Worm (Caenorhabditis elegans) whole organism, young adult: ENCODE measurements around the gene str-48.
A peak's percentile ranks its signal among the peaks of the same experiment; 100 is the strongest.

ENCODE experiments used
- B0019.2 ChIP-seq: fragments of 200-800 bp; sonication (Bioruptor generic); conservative IDR thresholded peaks from 2 replicates; pipeline ENCODE4 v1.3.6; 2022; ENCODE audit warnings: missing genetic modification reagents, missing genetic modification characterization, missing compliant biosample characterization
- B0035.1 ChIP-seq: sonication (generic microtip); optimal IDR thresholded peaks from 2 replicates; lab custom pipeline; 2016; ENCODE audit warnings: missing genetic modification characterization, mild to moderate bottlenecking, missing compliant biosample characterization, missing genotype, missing genetic modification reagents
- B0336.3 ChIP-seq: fragments of 200-800 bp; sonication (Bioruptor generic); IDR thresholded peaks from 2 replicates; pipeline ENCODE4 v1.3.6; 2022; ENCODE audit warnings: missing genetic modification characterization, missing compliant biosample characterization
- D2030.7 ChIP-seq: fragments of 200-800 bp; sonication (Bioruptor generic); IDR thresholded peaks from 2 replicates; pipeline ENCODE4 v1.3.6; 2022; ENCODE audit warnings: missing genetic modification reagents, missing genetic modification characterization, missing compliant biosample characterization
- F23B12.7 ChIP-seq: sonication (generic microtip); optimal IDR thresholded peaks from 2 replicates; lab custom pipeline; 2017; ENCODE audit warnings: missing genetic modification characterization, mild to moderate bottlenecking, missing compliant biosample characterization, antibody characterized with exemption, moderate library complexity; ENCODE audit not compliant: insufficient read depth
- F39B2.1 ChIP-seq: fragments of 200-800 bp; sonication (Bioruptor generic); IDR thresholded peaks from 2 replicates; pipeline ENCODE4 v1.3.6; 2022; ENCODE audit warnings: missing genetic modification reagents, missing genetic modification characterization, missing compliant biosample characterization
- F49E8.2 ChIP-seq: sonication (generic microtip); optimal IDR thresholded peaks from 3 replicates; lab custom pipeline; 2017; ENCODE audit warnings: missing genetic modification characterization, mild to moderate bottlenecking, missing compliant biosample characterization, antibody characterized with exemption, moderate library complexity; ENCODE audit not compliant: insufficient read depth
- F52B5.7 ChIP-seq: sonication (generic microtip); optimal IDR thresholded peaks from 2 replicates; lab custom pipeline; 2016; ENCODE audit warnings: mild to moderate bottlenecking, missing genetic modification characterization, missing compliant biosample characterization
- F55B11.4 ChIP-seq: sonication (generic microtip); optimal IDR thresholded peaks from 2 replicates; lab custom pipeline; 2016; ENCODE audit warnings: missing compliant biosample characterization, missing genetic modification characterization, borderline replicate concordance; ENCODE audit not compliant: insufficient read depth
- F57A8.1 ChIP-seq: fragments of 200-800 bp; sonication (Bioruptor generic); optimal IDR thresholded peaks from 2 replicates; lab custom pipeline; 2018; ENCODE audit warnings: mild to moderate bottlenecking, missing genetic modification characterization, moderate library complexity, missing compliant biosample characterization
- K11D2.4 ChIP-seq: fragments of 200-800 bp; sonication (Bioruptor generic); IDR thresholded peaks from 2 replicates; pipeline ENCODE4 v1.3.6; 2022; ENCODE audit warnings: missing genetic modification reagents, missing genetic modification characterization, missing compliant biosample characterization
- Y53F4B.3 ChIP-seq: fragments of 200-800 bp; sonication (Bioruptor generic); IDR thresholded peaks from 2 replicates; pipeline ENCODE4 v1.3.6; 2022; ENCODE audit warnings: missing genetic modification reagents, missing genetic modification characterization, missing compliant biosample characterization
- Y56A3A.18 ChIP-seq: fragments of 200-800 bp; sonication (Bioruptor generic); IDR thresholded peaks from 2 replicates; pipeline ENCODE4 v1.3.6; 2022; ENCODE audit warnings: missing genetic modification reagents, missing genetic modification characterization, missing compliant biosample characterization
- Y67H2A.10 ChIP-seq: fragments of 200-800 bp; sonication (Bioruptor generic); conservative IDR thresholded peaks from 2 replicates; pipeline ENCODE4 v1.3.6; 2022; ENCODE audit warnings: missing genetic modification reagents, missing genetic modification characterization, missing compliant biosample characterization
- ZK185.1 ChIP-seq: sonication (generic microtip); optimal IDR thresholded peaks from 2 replicates; lab custom pipeline; 2016; ENCODE audit warnings: mild to moderate bottlenecking, missing genetic modification characterization, missing compliant biosample characterization; ENCODE audit not compliant: poor library complexity, severe bottlenecking
- akir-1 ChIP-seq: fragments of 200-800 bp; sonication (Bioruptor generic); optimal IDR thresholded peaks from 2 replicates; lab custom pipeline; 2018; ENCODE audit warnings: mild to moderate bottlenecking, missing genetic modification characterization, moderate library complexity, missing compliant biosample characterization
- atf-7 ChIP-seq: sonication (generic microtip); optimal IDR thresholded peaks from 2 replicates; lab custom pipeline; 2017; ENCODE audit warnings: mild to moderate bottlenecking, missing genetic modification characterization, missing compliant biosample characterization
- attf-5 ChIP-seq: fragments of 200-800 bp; sonication (Bioruptor generic); optimal IDR thresholded peaks from 2 replicates; lab custom pipeline; 2018; ENCODE audit warnings: mild to moderate bottlenecking, missing genetic modification characterization, missing compliant biosample characterization
- attf-6 ChIP-seq: fragments of 200-800 bp; sonication (Bioruptor generic); IDR thresholded peaks from 2 replicates; pipeline ENCODE4 v1.3.6; 2022; ENCODE audit warnings: missing genetic modification reagents, missing genetic modification characterization, missing compliant biosample characterization
- bed-1 ChIP-seq: fragments of 200-800 bp; sonication (Bioruptor generic); IDR thresholded peaks from 2 replicates; pipeline ENCODE4 v1.3.6; 2022; ENCODE audit warnings: missing genetic modification reagents, missing genetic modification characterization, missing compliant biosample characterization
- ceh-27 ChIP-seq: fragments of 200-800 bp; sonication (Bioruptor generic); optimal IDR thresholded peaks from 2 replicates; lab custom pipeline; 2018; ENCODE audit warnings: mild to moderate bottlenecking, missing genetic modification characterization, moderate library complexity, missing compliant biosample characterization
- ceh-79 ChIP-seq: sonication (generic microtip); optimal IDR thresholded peaks from 2 replicates; lab custom pipeline; 2017; ENCODE audit warnings: mild to moderate bottlenecking, missing genetic modification characterization, missing compliant biosample characterization
- chd-7 ChIP-seq: sonication (generic microtip); optimal IDR thresholded peaks from 2 replicates; lab custom pipeline; 2016; ENCODE audit warnings: mild to moderate bottlenecking, missing genetic modification characterization, moderate library complexity, missing compliant biosample characterization
- egl-18 ChIP-seq: fragments of 200-800 bp; sonication (Bioruptor generic); IDR thresholded peaks from 2 replicates; pipeline ENCODE4 v1.3.6; 2022; ENCODE audit warnings: missing genetic modification reagents, missing genetic modification characterization, missing compliant biosample characterization
- gei-17 ChIP-seq: fragments of 200-800 bp; sonication (Bioruptor generic); optimal IDR thresholded peaks from 2 replicates; lab custom pipeline; 2018; ENCODE audit warnings: mild to moderate bottlenecking, missing genetic modification characterization, missing compliant biosample characterization
- hlh-26 ChIP-seq: fragments of 200-800 bp; sonication (Bioruptor generic); conservative IDR thresholded peaks from 2 replicates; pipeline ENCODE4 v1.3.6; 2022; ENCODE audit warnings: missing genetic modification reagents, missing genetic modification characterization, missing compliant biosample characterization
- hmg-20 ChIP-seq: fragments of 200-800 bp; sonication (Bioruptor generic); IDR thresholded peaks from 2 replicates; pipeline ENCODE4 v1.3.6; 2022; ENCODE audit warnings: missing genetic modification reagents, missing genetic modification characterization, missing compliant biosample characterization
- hrde-1 ChIP-seq: sonication (generic microtip); optimal IDR thresholded peaks from 2 replicates; lab custom pipeline; 2016; ENCODE audit warnings: missing genetic modification characterization, mild to moderate bottlenecking, missing compliant biosample characterization, moderate library complexity, missing genotype, missing genetic modification reagents, borderline replicate concordance
- hsf-1 ChIP-seq: fragments of 200-800 bp; sonication (Bioruptor generic); IDR thresholded peaks from 2 replicates; pipeline ENCODE4 v1.3.6; 2022; ENCODE audit warnings: missing genetic modification reagents, missing genetic modification characterization, missing compliant biosample characterization
- lag-1 ChIP-seq: fragments of 200-800 bp; sonication (Bioruptor generic); IDR thresholded peaks from 2 replicates; pipeline ENCODE4 v1.3.6; 2022; ENCODE audit warnings: missing genetic modification reagents, missing genetic modification characterization, missing compliant biosample characterization
- let-526 ChIP-seq: fragments of 200-800 bp; sonication (Bioruptor generic); IDR thresholded peaks from 2 replicates; pipeline ENCODE4 v1.3.6; 2022; ENCODE audit warnings: missing genetic modification reagents, missing genetic modification characterization, missing compliant biosample characterization
- lin-35 ChIP-seq, 3 experiments: fragments of 150-350 bp in 2 of 3; sonication (generic microtip) in 1 of 3; optimal IDR thresholded peaks; 2 replicates each; lab custom pipeline; 2014 to 2018; ENCODE audit warnings: missing biosample characterization in 3 of 3, missing genetic modification characterization in 3 of 3, missing genetic modification reagents in 3 of 3
- lin-40 ChIP-seq: sonication (generic microtip); optimal IDR thresholded peaks from 2 replicates; lab custom pipeline; 2016; ENCODE audit warnings: missing genetic modification characterization, mild to moderate bottlenecking, missing compliant biosample characterization, missing genotype, missing genetic modification reagents
- madf-10 ChIP-seq: sonication (generic microtip); optimal IDR thresholded peaks from 2 replicates; lab custom pipeline; 2016; ENCODE audit warnings: mild to moderate bottlenecking, missing genetic modification characterization, missing compliant biosample characterization
- madf-3 ChIP-seq: fragments of 200-800 bp; sonication (Bioruptor generic); IDR thresholded peaks from 2 replicates; pipeline ENCODE4 v1.3.6; 2022; ENCODE audit warnings: missing genetic modification reagents, missing genetic modification characterization, missing compliant biosample characterization
- madf-6 ChIP-seq: fragments of 200-800 bp; sonication (Bioruptor generic); IDR thresholded peaks from 2 replicates; pipeline ENCODE4 v1.3.6; 2022; ENCODE audit warnings: missing genetic modification reagents, missing genetic modification characterization, missing compliant biosample characterization
- mcd-1 ChIP-seq: fragments of 200-800 bp; sonication (Bioruptor generic); IDR thresholded peaks from 2 replicates; pipeline ENCODE4 v1.3.6; 2022; ENCODE audit warnings: missing genetic modification reagents, missing genetic modification characterization, missing compliant biosample characterization
- mes-4 ChIP-seq: sonication (generic microtip); optimal IDR thresholded peaks from 2 replicates; lab custom pipeline; 2016; ENCODE audit warnings: missing genotype, missing genetic modification characterization, missing compliant biosample characterization
- mxl-1 ChIP-seq: sonication (generic microtip); optimal IDR thresholded peaks from 2 replicates; lab custom pipeline; 2016; ENCODE audit warnings: missing genetic modification characterization, missing compliant biosample characterization
- nfya-1 ChIP-seq: sonication (generic microtip); optimal IDR thresholded peaks from 2 replicates; lab custom pipeline; 2017; ENCODE audit warnings: antibody characterized with exemption, missing compliant biosample characterization, missing genetic modification characterization, borderline replicate concordance; ENCODE audit not compliant: insufficient read depth
- nhr-120 ChIP-seq: fragments of 200-800 bp; sonication (Bioruptor generic); IDR thresholded peaks from 2 replicates; pipeline ENCODE4 v1.3.6; 2022; ENCODE audit warnings: missing genetic modification characterization, missing compliant biosample characterization
- pbrm-1 ChIP-seq: fragments of 200-800 bp; sonication (Bioruptor generic); IDR thresholded peaks from 2 replicates; pipeline ENCODE4 v1.3.6; 2022; ENCODE audit warnings: missing genetic modification reagents, missing genetic modification characterization, missing compliant biosample characterization
- repo-1 ChIP-seq: sonication (generic microtip); optimal IDR thresholded peaks from 2 replicates; lab custom pipeline; 2017; ENCODE audit warnings: mild to moderate bottlenecking, missing genetic modification characterization, missing compliant biosample characterization
- sea-2 ChIP-seq: fragments of 200-800 bp; sonication (Bioruptor generic); IDR thresholded peaks from 2 replicates; pipeline ENCODE4 v1.3.6; 2022; ENCODE audit warnings: missing genetic modification characterization, missing compliant biosample characterization
- tbx-9 ChIP-seq: sonication (generic microtip); optimal IDR thresholded peaks from 2 replicates; lab custom pipeline; 2016; ENCODE audit warnings: borderline replicate concordance, missing genetic modification characterization, inconsistent platforms, missing compliant biosample characterization
- xnd-1 ChIP-seq: sonication (generic microtip); optimal IDR thresholded peaks from 2 replicates; lab custom pipeline; 2016; ENCODE audit warnings: missing genotype, missing genetic modification reagents, missing genetic modification characterization, missing compliant biosample characterization
- zim-3 ChIP-seq: sonication (generic microtip); optimal IDR thresholded peaks from 2 replicates; lab custom pipeline; 2017; ENCODE audit warnings: mild to moderate bottlenecking, missing genetic modification characterization, moderate library complexity, missing compliant biosample characterization
- ztf-3 ChIP-seq: fragments of 200-800 bp; sonication (Bioruptor generic); optimal IDR thresholded peaks from 2 replicates; lab custom pipeline; 2018; ENCODE audit warnings: mild to moderate bottlenecking, missing genetic modification characterization, missing compliant biosample characterization

str-48 gene

DNA sequence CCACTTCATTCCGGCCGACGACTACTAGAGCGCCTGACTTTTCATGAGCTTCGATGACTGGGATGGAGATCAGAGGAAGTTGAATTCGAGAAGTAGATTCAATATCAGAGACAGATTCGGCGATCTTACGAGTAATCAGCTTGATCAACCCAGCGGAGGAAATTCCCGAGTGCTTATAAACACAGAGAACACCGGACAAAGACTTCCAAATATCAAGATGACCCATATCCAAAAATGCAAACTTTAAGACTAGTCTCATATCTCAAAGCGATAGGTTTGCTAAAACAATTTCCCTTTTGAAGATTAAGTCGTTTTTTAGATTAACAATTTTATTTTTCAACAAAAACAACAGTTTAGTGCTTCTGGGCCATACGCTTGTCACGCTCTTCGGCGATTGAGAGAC lies 38.4 kb upstream of the str-48 start, which contains the start of gene Y43B11AR.3:
Gene Y43B11AR.3, minus strand, starts transcription at position 335 of the 403 bp plus-strand sequence.
- TF ChIP-seq nfya-1 (no peak), lag-1 (GFP tag; lab: Robert Waterston, UW) (no peak), atf-7 (tag; lab: Kevin White, UChicago) (peak; percentile 59), lin-40 (no peak), mcd-1 (GFP tag; lab: Robert Waterston, UW) (peak; percentile 68), hrde-1 (tag; lab: Kevin White, UChicago) (peak; percentile 98), ceh-79 (tag; lab: Kevin White, UChicago) (peak; percentile 40), akir-1 (no peak), Y56A3A.18 (no peak; the same call in none of the 2 replicates), hsf-1 (peak; percentile 88), B0019.2 (GFP tag; lab: Robert Waterston, UW) (peak; percentile 74; the same call in 1 of the 2 replicates), nhr-120 (GFP tag; lab: Robert Waterston, UW) (no peak), F39B2.1 (no peak), repo-1 (tag; lab: Kevin White, UChicago) (peak; percentile 66), F49E8.2 (tag; lab: Kevin White, UChicago) (peak; percentile 98), D2030.7 (GFP tag; lab: Robert Waterston, UW) (peak; percentile 55; the same call in 1 of the 2 replicates), ztf-3 (GFP tag; lab: Kevin White, UChicago) (no peak), Y67H2A.10 (no peak), ceh-27 (peak; percentile 37), xnd-1 (tag; lab: Kevin White, UChicago) (peak; percentile 50), chd-7 (tag; lab: Kevin White, UChicago) (no peak), attf-5 (GFP tag; lab: Kevin White, UChicago) (peak; percentile 45), hlh-26 (GFP tag; lab: Robert Waterston, UW) (no peak), attf-6 (peak; percentile 93), pbrm-1 (GFP tag; lab: Robert Waterston, UW) (peak; percentile 78), hmg-20 (GFP tag; lab: Robert Waterston, UW) (no peak), ZK185.1 (tag; lab: Kevin White, UChicago) (no peak), mxl-1 (tag; lab: Kevin White, UChicago) (peak; percentile 61), egl-18 (GFP tag; lab: Robert Waterston, UW) (no peak), bed-1 (GFP tag; lab: Robert Waterston, UW) (no peak), madf-6 (peak; percentile 90), let-526 (GFP tag; lab: Robert Waterston, UW) (no peak), B0035.1 (tag; lab: Kevin White, UChicago) (peak; percentile 80), F52B5.7 (tag; lab: Kevin White, UChicago) (peak; percentile 91), tbx-9 (no peak), K11D2.4 (GFP tag; lab: Robert Waterston, UW) (no peak), gei-17 (GFP tag; lab: Kevin White, UChicago) (no peak), madf-10 (no peak), lin-35 (GFP tag; optimal IDR thresholded peaks at IDR 0.05; lab: Kevin White, UChicago) (peak in 2 of 3 experiments; percentile 3 to 43), F57A8.1 (GFP tag; lab: Kevin White, UChicago) (no peak), madf-3 (GFP tag; lab: Robert Waterston, UW) (peak; percentile 93), sea-2 (GFP tag; lab: Robert Waterston, UW) (no peak), mes-4 (tag; lab: Kevin White, UChicago) (peak; percentile 74), F23B12.7 (tag; lab: Kevin White, UChicago) (no peak), Y53F4B.3 (GFP tag; lab: Robert Waterston, UW) (no peak), B0336.3 (peak; percentile 96), F55B11.4 (tag; lab: Kevin White, UChicago) (no peak), zim-3 (tag; lab: Kevin White, UChicago) (peak; percentile 63)
